Worm (Caenorhabditis elegans): ENCODE data around the gene dyrb-1.

Gene dyrb-1

ce11 chrII:9057035-9057668, 49.8 kb downstream of the dyrb-1 start, which contains the start of gene rpl-32 (continued):
- TF ChIP-seq K09A11.1 (tag; optimal IDR thresholded peaks at IDR 0.05; ENCODE audit: insufficient read depth) (no peak), pqm-1 (tag; optimal IDR thresholded peaks at IDR 0.05) (no peak), ceh-9 (tag; optimal IDR thresholded peaks at IDR 0.05) (no peak), pros-1 (tag; optimal IDR thresholded peaks at IDR 0.05) (no peak), hlh-15 (tag; optimal IDR thresholded peaks at IDR 0.05) (no peak), ceh-31 (tag; optimal IDR thresholded peaks at IDR 0.05) (peak; percentile 38), tbx-2 (tag; optimal IDR thresholded peaks at IDR 0.05) (no peak), ets-4 (tag; optimal IDR thresholded peaks at IDR 0.05) (no peak), pag-3 (tag; optimal IDR thresholded peaks at IDR 0.05; ENCODE audit: borderline replicate concordance) (no peak)
